Worm (Caenorhabditis elegans) whole organism, L1 larva: ENCODE data around the gene pept-1.

Source experiments
- C34B4.2 ChIP-seq: sonication (generic microtip); optimal IDR thresholded peaks from 2 replicates; lab custom pipeline; 2017; ENCODE audit warnings: mild to moderate bottlenecking, missing genetic modification characterization, missing compliant biosample characterization
- F16B12.6 ChIP-seq: fragments of 150-350 bp; optimal IDR thresholded peaks from 2 replicates; lab custom pipeline; 2014; ENCODE audit warnings: missing biosample characterization, missing genetic modification characterization
- aly-2 ChIP-seq: fragments of 150-350 bp; optimal IDR thresholded peaks from 2 replicates; lab custom pipeline; 2014; ENCODE audit warnings: missing biosample characterization, missing genetic modification characterization
- ama-1 ChIP-seq: fragments of 150-350 bp; optimal IDR thresholded peaks from 2 replicates; lab custom pipeline; 2014
- blmp-1 ChIP-seq: fragments of 150-350 bp; optimal IDR thresholded peaks from 2 replicates; lab custom pipeline; 2014; ENCODE audit warnings: missing biosample characterization, missing genetic modification characterization
- ceh-63 ChIP-seq: fragments of 200-800 bp; sonication (Bioruptor generic); optimal IDR thresholded peaks from 2 replicates; lab custom pipeline; 2018; ENCODE audit warnings: mild to moderate bottlenecking, missing genetic modification characterization, missing compliant biosample characterization
- ceh-8 ChIP-seq: fragments of 200-800 bp; sonication (Bioruptor generic); optimal IDR thresholded peaks from 2 replicates; lab custom pipeline; 2018; ENCODE audit warnings: mild to moderate bottlenecking, missing genetic modification characterization, moderate library complexity, missing compliant biosample characterization
- ces-1 ChIP-seq: fragments of 150-350 bp; optimal IDR thresholded peaks from 2 replicates; lab custom pipeline; 2014; ENCODE audit warnings: missing biosample characterization, missing genetic modification reagents, missing genetic modification characterization
- dsc-1 ChIP-seq: sonication (generic microtip); optimal IDR thresholded peaks from 2 replicates; lab custom pipeline; 2016; ENCODE audit warnings: mild to moderate bottlenecking, missing genetic modification characterization, missing compliant biosample characterization
- efl-1 ChIP-seq, 4 experiments: fragments of 150-350 bp; optimal IDR thresholded peaks in 3 of 4; peaks in 1 of 4; 1 replicate in 1 of 4; 2 replicates in 3 of 4; lab custom pipeline; 2014; ENCODE audit warnings: missing biosample characterization in 2 of 4, missing genetic modification characterization in 2 of 4, missing genetic modification reagents in 2 of 4
- efl-3 ChIP-seq: fragments of 200-800 bp; sonication (Bioruptor generic); optimal IDR thresholded peaks from 2 replicates; lab custom pipeline; 2018; ENCODE audit warnings: mild to moderate bottlenecking, missing genetic modification characterization, missing compliant biosample characterization
- elt-2 ChIP-seq: sonication (generic microtip); optimal IDR thresholded peaks from 2 replicates; lab custom pipeline; 2016; ENCODE audit warnings: missing genetic modification characterization, mild to moderate bottlenecking, inconsistent platforms, missing compliant biosample characterization, missing genetic modification reagents
- elt-3 ChIP-seq, 6 experiments: fragments of 150-350 bp in 1 of 6; sonication (generic microtip); optimal IDR thresholded peaks; 2 replicates each; lab custom pipeline; 2017 to 2018; ENCODE audit warnings: missing biosample characterization in 6 of 6, missing genetic modification characterization in 6 of 6, inconsistent platforms in 1 of 6
- fkh-10 ChIP-seq: sonication (generic microtip); optimal IDR thresholded peaks from 2 replicates; lab custom pipeline; 2017; ENCODE audit warnings: missing biosample characterization, missing genetic modification reagents, missing genetic modification characterization
- fkh-4 ChIP-seq: sonication (generic microtip); optimal IDR thresholded peaks from 2 replicates; lab custom pipeline; 2016; ENCODE audit warnings: missing compliant biosample characterization, missing genetic modification characterization, borderline replicate concordance
- fos-1 ChIP-seq: fragments of 150-350 bp; optimal IDR thresholded peaks from 2 replicates; lab custom pipeline; 2014; ENCODE audit warnings: missing biosample characterization, missing genetic modification characterization
- irx-1 ChIP-seq: sonication (generic microtip); optimal IDR thresholded peaks from 2 replicates; lab custom pipeline; 2016; ENCODE audit warnings: missing genetic modification characterization, missing compliant biosample characterization
- isw-1 ChIP-seq: fragments of 200-800 bp; sonication (Bioruptor generic); IDR thresholded peaks from 2 replicates; pipeline ENCODE4 v1.3.6; 2022; ENCODE audit warnings: missing genetic modification characterization, missing compliant biosample characterization
- lin-14 ChIP-seq: fragments of 200-800 bp; sonication (Bioruptor generic); optimal IDR thresholded peaks from 2 replicates; lab custom pipeline; 2018; ENCODE audit warnings: mild to moderate bottlenecking, missing genetic modification characterization, moderate library complexity, missing compliant biosample characterization
- lin-15B ChIP-seq: fragments of 150-350 bp; sonication (generic microtip); optimal IDR thresholded peaks from 3 replicates; lab custom pipeline; 2014; ENCODE audit warnings: missing biosample characterization, missing genetic modification characterization
- lin-35 ChIP-seq, 2 experiments: fragments of 150-350 bp; optimal IDR thresholded peaks; 2 replicates each; lab custom pipeline; 2014; ENCODE audit warnings: missing biosample characterization in 2 of 2, missing genetic modification characterization in 2 of 2, missing genetic modification reagents in 2 of 2
- lsy-2 ChIP-seq, 2 experiments: fragments of 150-350 bp; optimal IDR thresholded peaks; 2 replicates each; lab custom pipeline; 2014; ENCODE audit warnings: missing biosample characterization in 2 of 2, missing genetic modification characterization in 2 of 2
- mep-1 ChIP-seq: fragments of 150-350 bp; optimal IDR thresholded peaks from 2 replicates; lab custom pipeline; 2014; ENCODE audit warnings: missing biosample characterization, missing genetic modification characterization
- nhr-12 ChIP-seq: sonication (generic microtip); optimal IDR thresholded peaks from 2 replicates; lab custom pipeline; 2017; ENCODE audit warnings: missing biosample characterization, missing genetic modification characterization
- nhr-20 ChIP-seq: sonication (generic microtip); optimal IDR thresholded peaks from 2 replicates; lab custom pipeline; 2016; ENCODE audit warnings: mild to moderate bottlenecking, missing genetic modification characterization, missing compliant biosample characterization
- nhr-237 ChIP-seq: fragments of 150-350 bp; optimal IDR thresholded peaks from 2 replicates; lab custom pipeline; 2014; ENCODE audit warnings: missing biosample characterization, missing genetic modification characterization
- nhr-28 ChIP-seq: fragments of 150-350 bp; optimal IDR thresholded peaks from 2 replicates; lab custom pipeline; 2014; ENCODE audit warnings: missing biosample characterization, missing genetic modification characterization
- nhr-71 ChIP-seq: sonication (generic microtip); optimal IDR thresholded peaks from 2 replicates; lab custom pipeline; 2016; ENCODE audit warnings: mild to moderate bottlenecking, missing genetic modification characterization, moderate library complexity, missing compliant biosample characterization
- nhr-85 ChIP-seq: sonication (generic microtip); peaks from one replicate; lab custom pipeline; 2016; ENCODE audit warnings: missing genetic modification characterization, inconsistent platforms, missing compliant biosample characterization
- nhr-90 ChIP-seq: sonication (generic microtip); optimal IDR thresholded peaks from 2 replicates; lab custom pipeline; 2016; ENCODE audit warnings: mild to moderate bottlenecking, missing genetic modification characterization, missing compliant biosample characterization; ENCODE audit not compliant: poor library complexity
- pag-3 ChIP-seq: sonication (generic microtip); optimal IDR thresholded peaks from 2 replicates; lab custom pipeline; 2017; ENCODE audit warnings: missing genetic modification characterization, mild to moderate bottlenecking, missing compliant biosample characterization, antibody characterized with exemption, borderline replicate concordance; ENCODE audit not compliant: insufficient read depth
- pqm-1 ChIP-seq: sonication (generic microtip); optimal IDR thresholded peaks from 3 replicates; lab custom pipeline; 2017; ENCODE audit warnings: missing biosample characterization, missing genetic modification characterization
- skn-1 ChIP-seq: fragments of 150-350 bp; optimal IDR thresholded peaks from 2 replicates; lab custom pipeline; 2014; ENCODE audit warnings: missing biosample characterization, missing genetic modification characterization
- snu-23 ChIP-seq: sonication (generic microtip); optimal IDR thresholded peaks from 2 replicates; lab custom pipeline; 2016; ENCODE audit warnings: missing genetic modification characterization, missing compliant biosample characterization
- swsn-7 ChIP-seq: sonication (generic microtip); optimal IDR thresholded peaks from 2 replicates; lab custom pipeline; 2016; ENCODE audit warnings: missing genetic modification characterization, missing compliant biosample characterization
- unc-86 ChIP-seq: sonication (generic microtip); optimal IDR thresholded peaks from 2 replicates; lab custom pipeline; 2016; ENCODE audit warnings: missing genetic modification characterization, missing compliant biosample characterization
- unc-98 ChIP-seq: fragments of 200-800 bp; sonication (Bioruptor generic); IDR thresholded peaks from 2 replicates; pipeline ENCODE4 v1.3.6; 2022; ENCODE audit warnings: missing genetic modification characterization, missing compliant biosample characterization
- vab-15 ChIP-seq: sonication (generic microtip); optimal IDR thresholded peaks from 2 replicates; lab custom pipeline; 2017; ENCODE audit warnings: missing genotype, mild to moderate bottlenecking, missing genetic modification characterization, missing compliant biosample characterization

Gene pept-1

DNA sequence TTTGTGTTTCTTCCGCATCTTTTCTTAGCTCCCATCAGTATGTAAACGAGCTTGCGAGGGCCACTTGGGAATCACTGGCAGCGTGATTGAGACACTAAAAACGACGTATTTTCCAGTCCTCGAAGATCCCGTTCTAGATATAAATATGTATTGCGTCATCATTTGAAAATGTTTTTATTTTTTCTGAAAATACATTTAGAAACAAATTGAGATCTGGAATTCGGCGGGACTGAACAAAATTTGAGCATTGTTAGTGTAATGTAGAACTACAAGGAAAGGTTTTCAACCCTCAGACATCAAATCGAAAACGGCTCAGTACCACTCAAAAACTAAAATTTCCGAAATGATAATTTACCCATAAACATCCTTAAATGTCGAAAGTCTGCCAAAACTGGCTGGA lies 43.1 kb upstream of the pept-1 start:
- TF ChIP-seq efl-1 (optimal IDR thresholded peaks at IDR 0.05; lab: Kevin White, UChicago) (no peak), efl-1 (GFP tag; optimal IDR thresholded peaks at IDR 0.05 in 1 of 2; lab: Kevin White, UChicago) (peak in 1 of 2 experiments; percentile 1), lin-14 (peak; percentile 34), unc-98 (GFP tag; lab: Robert Waterston, UW) (no peak)

ce11 chrX:6416357-6417087 lies 40.1 kb upstream of the pept-1 start, which contains the start of gene T22E5.6:
TSS of gene T22E5.6 (minus strand) at chrX:6416407.
- peak; percentile 65 for TF ChIP-seq lin-14
- peak; percentile 37 for TF ChIP-seq snu-23 (GFP tag; lab: Kevin White, UChicago)
- peak in 1 of 2 experiments; percentile 10 for TF ChIP-seq lsy-2 (tag; optimal IDR thresholded peaks at IDR 0.05; lab: Kevin White, UChicago)
- peak; percentile 74 for TF ChIP-seq blmp-1 (tag; lab: Kevin White, UChicago)
- TF ChIP-seq nhr-85 (tag; lab: Kevin White, UChicago): peak; percentile 83
- TF ChIP-seq fkh-10 (GFP tag; lab: Kevin White, UChicago): no peak
- TF ChIP-seq elt-3 (tag; optimal IDR thresholded peaks at IDR 0.05; lab: Kevin White, UChicago): peak in 2 of 6 experiments; percentile 20 to 37
- no peak for TF ChIP-seq irx-1 (tag; lab: Kevin White, UChicago)
- no peak for TF ChIP-seq lin-35 (GFP tag; optimal IDR thresholded peaks at IDR 0.05; lab: Kevin White, UChicago)
- peak; percentile 40 for TF ChIP-seq mep-1 (tag; lab: Kevin White, UChicago)
- TF ChIP-seq, all 84 proteins: peak for 7

DNA sequence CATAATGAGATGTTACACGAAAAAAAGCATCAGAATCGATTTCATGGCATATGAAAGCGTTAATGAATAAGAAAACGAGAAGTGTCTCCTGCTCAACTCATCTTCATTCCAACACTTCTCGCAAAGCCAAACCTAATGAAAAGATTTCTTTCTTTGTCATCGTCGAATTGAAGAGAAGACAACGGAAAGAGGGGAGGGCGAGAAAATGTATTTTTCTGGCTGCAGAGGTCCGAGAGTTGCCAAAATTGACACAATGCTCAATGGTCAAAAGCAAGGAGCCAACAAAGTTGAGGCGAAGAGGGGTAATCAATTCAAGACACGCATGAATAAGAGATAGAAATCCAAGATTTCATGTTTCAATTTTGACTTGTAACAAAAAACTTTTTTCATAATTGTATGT lies 37.6 kb upstream of the pept-1 start:
- TF ChIP-seq dsc-1 (peak; percentile 35), lin-14 (peak; percentile 48), nhr-28 (tag; lab: Kevin White, UChicago) (no peak), fkh-10 (GFP tag; lab: Kevin White, UChicago) (peak; percentile 64)

DNA sequence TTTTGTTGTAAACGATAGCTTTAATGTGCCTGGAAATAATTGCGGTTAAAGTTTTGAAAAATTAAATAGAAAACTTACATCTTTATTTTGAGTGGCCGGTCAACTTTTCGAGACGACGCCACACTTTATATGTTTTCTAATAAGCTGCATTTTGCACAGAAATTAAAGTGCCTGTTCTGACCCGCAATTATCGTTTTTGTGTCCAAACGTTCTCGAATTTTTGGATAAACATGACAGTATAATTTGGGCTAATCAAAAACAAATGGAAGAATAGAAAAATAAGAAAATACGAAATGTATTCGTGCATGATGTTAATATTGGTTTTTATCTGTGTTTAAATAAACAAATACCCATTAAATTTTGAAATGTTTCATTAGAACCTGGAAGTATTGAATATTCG lies 36.0 kb upstream of the pept-1 start, which contains the start of gene K10C2.12:
TSS of gene K10C2.12 (minus strand) at position 101 of the 400 bp plus-strand sequence.
- no peak for TF ChIP-seq skn-1 (tag; lab: Kevin White, UChicago)
- TF ChIP-seq ceh-8 (GFP tag; lab: Kevin White, UChicago): no peak
- TF ChIP-seq ceh-63 (GFP tag; lab: Kevin White, UChicago): no peak
- TF ChIP-seq nhr-12: no peak
- TF ChIP-seq pag-3: no peak
- TF ChIP-seq efl-1 (optimal IDR thresholded peaks at IDR 0.05; lab: Kevin White, UChicago): no peak
- TF ChIP-seq efl-1 (GFP tag; optimal IDR thresholded peaks at IDR 0.05 in 1 of 2; lab: Kevin White, UChicago): no peak
- no peak for TF ChIP-seq aly-2 (tag; lab: Kevin White, UChicago)
- no peak for TF ChIP-seq fos-1 (tag; lab: Kevin White, UChicago)
- TF ChIP-seq efl-3: no peak

DNA sequence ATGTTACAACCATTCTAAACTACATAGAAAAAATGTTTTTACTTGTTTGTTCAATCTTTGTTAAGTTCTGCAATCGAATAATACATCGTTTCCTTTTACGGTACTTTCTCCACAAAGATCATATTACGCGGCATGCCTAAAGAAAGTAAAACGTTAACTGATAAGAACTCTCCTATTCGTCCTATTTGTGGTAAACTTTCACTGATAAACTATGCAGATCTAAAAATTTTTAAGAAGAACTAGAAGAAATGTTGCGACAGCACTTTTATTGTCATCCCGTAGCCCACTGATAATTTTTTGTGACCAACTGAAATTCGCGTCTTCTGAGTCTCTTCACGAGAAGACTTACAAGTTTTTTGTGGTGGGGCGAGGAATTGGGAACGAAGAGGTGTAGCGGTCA lies 29.5 kb upstream of the pept-1 start:
- no peak for TF ChIP-seq efl-1 (optimal IDR thresholded peaks at IDR 0.05; lab: Kevin White, UChicago)
- TF ChIP-seq efl-1 (GFP tag; optimal IDR thresholded peaks at IDR 0.05 in 1 of 2; lab: Kevin White, UChicago): no peak
- no peak for TF ChIP-seq C34B4.2 (tag; lab: Kevin White, UChicago)
- no peak for TF ChIP-seq fkh-4 (tag; lab: Kevin White, UChicago)
- TF ChIP-seq ama-1 (lab: Kevin White, UChicago): no peak
- peak; percentile 22 for TF ChIP-seq pqm-1 (tag; lab: Kevin White, UChicago)
- TF ChIP-seq elt-2 (tag; lab: Kevin White, UChicago): peak; percentile 91
- no peak for TF ChIP-seq vab-15 (tag; lab: Kevin White, UChicago)
- peak; percentile 1 for TF ChIP-seq nhr-90 (tag; lab: Kevin White, UChicago)
- no peak for TF ChIP-seq nhr-20
- no peak for TF ChIP-seq unc-86 (tag; lab: Kevin White, UChicago)
- no peak for TF ChIP-seq isw-1 (GFP tag; lab: Robert Waterston, UW)
- TF ChIP-seq nhr-237 (tag; lab: Kevin White, UChicago): no peak
- no peak for TF ChIP-seq ces-1 (GFP tag; lab: Kevin White, UChicago)
- no peak for TF ChIP-seq swsn-7 (tag; lab: Kevin White, UChicago)
- no peak for TF ChIP-seq nhr-12
- no peak for TF ChIP-seq F16B12.6 (tag; lab: Kevin White, UChicago)
- TF ChIP-seq nhr-71 (tag; lab: Kevin White, UChicago): no peak
- TF ChIP-seq lin-15B: no peak
- peak; percentile 5 for TF ChIP-seq lin-14
- peak in 1 of 2 experiments; percentile 22 for TF ChIP-seq lsy-2 (tag; optimal IDR thresholded peaks at IDR 0.05; lab: Kevin White, UChicago)
- no peak for TF ChIP-seq lin-35 (GFP tag; optimal IDR thresholded peaks at IDR 0.05; lab: Kevin White, UChicago)
- TF ChIP-seq, all 84 proteins: peak for 5
